Worm (Caenorhabditis elegans): ENCODE data around the gene cox-6B.
A peak's percentile ranks its signal among the peaks of the same experiment; 100 is the strongest.

The cox-6B gene

ce11 chrIII:2675449-2675848 is 24.0 kb upstream of the cox-6B start:
- TF ChIP-seq ztf-4 (tag; optimal IDR thresholded peaks at IDR 0.05) (no peak), pqm-1 (tag; optimal IDR thresholded peaks at IDR 0.05) (no peak), nhr-76 (tag; optimal IDR thresholded peaks at IDR 0.05) (no peak), ceh-82 (tag; optimal IDR thresholded peaks at IDR 0.05) (no peak), nhr-25 (tag; optimal IDR thresholded peaks at IDR 0.05) (no peak), lin-39 (tag; optimal IDR thresholded peaks at IDR 0.05) (no peak), aly-2 (tag; optimal IDR thresholded peaks at IDR 0.05) (no peak), mml-1 (tag; optimal IDR thresholded peaks at IDR 0.05) (no peak), ztf-11 (tag; optimal IDR thresholded peaks at IDR 0.05) (no peak)

- TF ChIP-seq elt-2 (tag; optimal IDR thresholded peaks at IDR 0.05) (peak; percentile 48), pqm-1 (tag; optimal IDR thresholded peaks at IDR 0.05) (peak; percentile 17), elt-1 (tag; optimal IDR thresholded peaks at IDR 0.05) (no peak), daf-12 (tag; optimal IDR thresholded peaks at IDR 0.05) (no peak), fkh-2 (tag; optimal IDR thresholded peaks at IDR 0.05) (no peak), sea-2 (GFP tag; optimal IDR thresholded peaks at IDR 0.05) (no peak)
Measured at ce11 chrIII:2676097-2676496, 23.4 kb upstream of the cox-6B start.

ce11 chrIII:2678017-2678416 is 21.4 kb upstream of the cox-6B start:
- no peak for TF ChIP-seq pha-4 (tag; optimal IDR thresholded peaks at IDR 0.05)
- TF ChIP-seq ztf-4 (tag; optimal IDR thresholded peaks at IDR 0.05), result no peak
- no peak for TF ChIP-seq daf-12 (tag; optimal IDR thresholded peaks at IDR 0.05)
- TF ChIP-seq zag-1 (tag; optimal IDR thresholded peaks at IDR 0.05), result no peak
- no peak for TF ChIP-seq nhr-25 (tag; optimal IDR thresholded peaks at IDR 0.05)
- no peak for TF ChIP-seq ZK546.5 (tag; optimal IDR thresholded peaks at IDR 0.05)
- TF ChIP-seq tbx-2 (tag; optimal IDR thresholded peaks at IDR 0.05), result no peak
- no peak for TF ChIP-seq nhr-12 (tag; optimal IDR thresholded peaks at IDR 0.05)
- no peak for TF ChIP-seq mml-1 (tag; optimal IDR thresholded peaks at IDR 0.05)

- TF ChIP-seq aly-2 (tag; optimal IDR thresholded peaks at IDR 0.05), result no peak
- no peak for TF ChIP-seq elt-2 (tag; optimal IDR thresholded peaks at IDR 0.05)
Measured at ce11 chrIII:2679362-2679761, 20.1 kb upstream of the cox-6B start.

- TF ChIP-seq ceh-16 (tag; optimal IDR thresholded peaks at IDR 0.05) (no peak), snpc-4 (tag; optimal IDR thresholded peaks at IDR 0.05) (no peak), fkh-2 (tag; optimal IDR thresholded peaks at IDR 0.05) (no peak), fos-1 (tag; optimal IDR thresholded peaks at IDR 0.05) (no peak), sea-2 (GFP tag; optimal IDR thresholded peaks at IDR 0.05) (no peak), pqm-1 (tag; optimal IDR thresholded peaks at IDR 0.05) (no peak), nhr-67 (tag; optimal IDR thresholded peaks at IDR 0.05) (no peak)
Measured at ce11 chrIII:2681559-2681958, 17.9 kb upstream of the cox-6B start.

ce11 chrIII:2683403-2683802 is 16.1 kb upstream of the cox-6B start:
- no peak for TF ChIP-seq nhr-28 (tag; optimal IDR thresholded peaks at IDR 0.05)
- no peak for TF ChIP-seq aly-2 (tag; optimal IDR thresholded peaks at IDR 0.05)
- no peak for TF ChIP-seq fos-1 (tag; optimal IDR thresholded peaks at IDR 0.05)
- no peak for TF ChIP-seq pha-4 (tag; optimal IDR thresholded peaks at IDR 0.05)
- TF ChIP-seq ZK546.5 (tag; optimal IDR thresholded peaks at IDR 0.05), result no peak
- no peak for TF ChIP-seq ztf-11 (tag; optimal IDR thresholded peaks at IDR 0.05)
- TF ChIP-seq nhr-77 (tag; optimal IDR thresholded peaks at IDR 0.05), result no peak
- no peak for TF ChIP-seq nhr-43 (tag; optimal IDR thresholded peaks at IDR 0.05; ENCODE audit: poor library complexity, severe bottlenecking)
- no peak for TF ChIP-seq unc-39 (tag; optimal IDR thresholded peaks at IDR 0.05)
- no peak for TF ChIP-seq nhr-237 (tag; optimal IDR thresholded peaks at IDR 0.05)
- no peak for TF ChIP-seq ceh-9 (tag; optimal IDR thresholded peaks at IDR 0.05)
- TF ChIP-seq tbx-2 (tag; optimal IDR thresholded peaks at IDR 0.05), result no peak
- TF ChIP-seq egl-5 (tag; optimal IDR thresholded peaks at IDR 0.05), result no peak
- TF ChIP-seq egl-27 (tag; optimal IDR thresholded peaks at IDR 0.05), result no peak
- TF ChIP-seq R02D3.7 (tag; optimal IDR thresholded peaks at IDR 0.05), result no peak
- TF ChIP-seq ceh-28 (tag; optimal IDR thresholded peaks at IDR 0.05), result no peak
- TF ChIP-seq zag-1 (tag; optimal IDR thresholded peaks at IDR 0.05), result no peak
